Worm (Caenorhabditis elegans) whole organism, mixed stage, embryonic: ENCODE results near the gene prde-1.
A peak's percentile ranks its signal among the peaks of the same experiment; 100 is the strongest.

Experiments used
- M03D4.4 ChIP-seq: sonication (generic microtip); optimal IDR thresholded peaks from 2 replicates; lab custom pipeline; 2017; ENCODE audit warnings: mild to moderate bottlenecking, missing genetic modification characterization, missing compliant biosample characterization
- bed-3 ChIP-seq: fragments of 200-800 bp; sonication (Bioruptor generic); optimal IDR thresholded peaks from 3 replicates; lab custom pipeline; 2018; ENCODE audit warnings: mild to moderate bottlenecking, missing genetic modification characterization, moderate library complexity, missing compliant biosample characterization
- blmp-1 ChIP-seq: fragments of 150-350 bp; optimal IDR thresholded peaks from 2 replicates; lab custom pipeline; 2014; ENCODE audit warnings: missing biosample characterization, missing genetic modification characterization
- ceh-39 ChIP-seq: fragments of 150-350 bp; optimal IDR thresholded peaks from 2 replicates; lab custom pipeline; 2014; ENCODE audit warnings: missing biosample characterization, missing genetic modification characterization
- ceh-43 ChIP-seq: fragments of 200-800 bp; sonication (Bioruptor generic); optimal IDR thresholded peaks from 2 replicates; lab custom pipeline; 2018; ENCODE audit warnings: mild to moderate bottlenecking, missing genetic modification characterization, moderate library complexity, missing compliant biosample characterization
- ceh-83 ChIP-seq: fragments of 200-800 bp; sonication (Bioruptor generic); optimal IDR thresholded peaks from 2 replicates; lab custom pipeline; 2018; ENCODE audit warnings: mild to moderate bottlenecking, missing genetic modification characterization, missing compliant biosample characterization
- ces-1 ChIP-seq: fragments of 150-350 bp; optimal IDR thresholded peaks from 2 replicates; lab custom pipeline; 2014; ENCODE audit warnings: missing biosample characterization, missing genetic modification reagents, missing genetic modification characterization
- cnd-1 ChIP-seq: fragments of 200-800 bp; sonication (Bioruptor generic); optimal IDR thresholded peaks from 2 replicates; lab custom pipeline; 2018; ENCODE audit warnings: mild to moderate bottlenecking, missing genetic modification characterization, missing compliant biosample characterization
- drap-1 ChIP-seq: fragments of 200-800 bp; sonication (Bioruptor generic); optimal IDR thresholded peaks from 3 replicates; lab custom pipeline; 2018; ENCODE audit warnings: mild to moderate bottlenecking, missing genetic modification characterization, missing compliant biosample characterization
- elt-1 ChIP-seq: sonication (generic microtip); optimal IDR thresholded peaks from 2 replicates; lab custom pipeline; 2017; ENCODE audit warnings: missing genetic modification characterization, mild to moderate bottlenecking, missing compliant biosample characterization, antibody characterized with exemption, moderate library complexity, borderline replicate concordance; ENCODE audit not compliant: insufficient read depth
- elt-3 ChIP-seq: fragments of 150-350 bp; optimal IDR thresholded peaks from 2 replicates; lab custom pipeline; 2014; ENCODE audit warnings: missing biosample characterization, missing genetic modification characterization
- flh-1 ChIP-seq: fragments of 200-800 bp; sonication (Bioruptor generic); optimal IDR thresholded peaks from 2 replicates; lab custom pipeline; 2018; ENCODE audit warnings: mild to moderate bottlenecking, missing genetic modification characterization, moderate library complexity, missing compliant biosample characterization
- ham-2 ChIP-seq: fragments of 200-800 bp; sonication (Bioruptor generic); optimal IDR thresholded peaks from 2 replicates; lab custom pipeline; 2018; ENCODE audit warnings: mild to moderate bottlenecking, missing genetic modification characterization, missing compliant biosample characterization
- hlh-1 ChIP-seq: fragments of 150-350 bp; optimal IDR thresholded peaks from 2 replicates; lab custom pipeline; 2014; ENCODE audit warnings: missing biosample characterization, missing genetic modification reagents, missing genetic modification characterization
- lin-13 ChIP-seq: fragments of 150-350 bp; optimal IDR thresholded peaks from 2 replicates; lab custom pipeline; 2014; ENCODE audit warnings: missing biosample characterization, missing genetic modification characterization
- lin-32 ChIP-seq: fragments of 200-800 bp; sonication (Bioruptor generic); optimal IDR thresholded peaks from 2 replicates; lab custom pipeline; 2018; ENCODE audit warnings: mild to moderate bottlenecking, missing genetic modification characterization, missing compliant biosample characterization
- lsy-2 ChIP-seq: fragments of 150-350 bp; optimal IDR thresholded peaks from 2 replicates; lab custom pipeline; 2014; ENCODE audit warnings: missing biosample characterization, missing genetic modification characterization
- mab-5 ChIP-seq: fragments of 150-350 bp; optimal IDR thresholded peaks from 2 replicates; lab custom pipeline; 2014; ENCODE audit warnings: missing biosample characterization, missing genetic modification characterization
- mep-1 ChIP-seq: fragments of 150-350 bp; optimal IDR thresholded peaks from 2 replicates; lab custom pipeline; 2017; ENCODE audit warnings: missing biosample characterization, missing genetic modification reagents, missing genetic modification characterization, inconsistent platforms
- mls-2 ChIP-seq: sonication (generic microtip); optimal IDR thresholded peaks from 2 replicates; lab custom pipeline; 2016; ENCODE audit warnings: mild to moderate bottlenecking, missing genetic modification characterization, moderate library complexity, missing compliant biosample characterization
- nhr-12 ChIP-seq: fragments of 150-350 bp; optimal IDR thresholded peaks from 2 replicates; lab custom pipeline; 2014; ENCODE audit warnings: missing biosample characterization, missing genetic modification characterization
- nhr-2 ChIP-seq: fragments of 150-350 bp; optimal IDR thresholded peaks from 2 replicates; lab custom pipeline; 2014; ENCODE audit warnings: missing biosample characterization, missing genetic modification characterization
- nhr-237 ChIP-seq: fragments of 150-350 bp; optimal IDR thresholded peaks from 2 replicates; lab custom pipeline; 2014; ENCODE audit warnings: missing biosample characterization, missing genetic modification characterization
- nhr-28 ChIP-seq: fragments of 150-350 bp; optimal IDR thresholded peaks from 2 replicates; lab custom pipeline; 2014; ENCODE audit warnings: missing biosample characterization, missing genetic modification characterization
- nhr-76 ChIP-seq: sonication (generic microtip); optimal IDR thresholded peaks from 2 replicates; lab custom pipeline; 2017; ENCODE audit warnings: missing biosample characterization, missing genetic modification characterization
- pha-4 ChIP-seq: fragments of 150-350 bp; optimal IDR thresholded peaks from 2 replicates; lab custom pipeline; 2018; ENCODE audit warnings: missing biosample characterization, missing genetic modification reagents, missing genetic modification characterization
- sem-2 ChIP-seq: fragments of 200-800 bp; sonication (Bioruptor generic); optimal IDR thresholded peaks from 2 replicates; lab custom pipeline; 2018; ENCODE audit warnings: mild to moderate bottlenecking, missing genetic modification characterization, missing compliant biosample characterization
- snpc-4 ChIP-seq: fragments of 150-350 bp; optimal IDR thresholded peaks from 2 replicates; lab custom pipeline; 2014; ENCODE audit warnings: missing biosample characterization, missing genetic modification characterization
- sptf-1 ChIP-seq: sonication (generic microtip); optimal IDR thresholded peaks from 2 replicates; lab custom pipeline; 2017; ENCODE audit warnings: mild to moderate bottlenecking, missing genetic modification characterization, moderate library complexity, missing compliant biosample characterization
- tbx-8 ChIP-seq: fragments of 200-800 bp; sonication (Bioruptor generic); optimal IDR thresholded peaks from 2 replicates; lab custom pipeline; 2018; ENCODE audit warnings: mild to moderate bottlenecking, missing genetic modification characterization, moderate library complexity, missing compliant biosample characterization
- unc-120 ChIP-seq: sonication (generic microtip); optimal IDR thresholded peaks from 2 replicates; lab custom pipeline; 2017; ENCODE audit warnings: missing genetic modification characterization, missing compliant biosample characterization; ENCODE audit not compliant: poor library complexity, severe bottlenecking
- unc-39 ChIP-seq: fragments of 150-350 bp; optimal IDR thresholded peaks from 2 replicates; lab custom pipeline; 2014; ENCODE audit warnings: missing biosample characterization, missing genetic modification characterization
- unc-62 ChIP-seq: fragments of 150-350 bp; optimal IDR thresholded peaks from 2 replicates; lab custom pipeline; 2014; ENCODE audit warnings: missing biosample characterization, missing genetic modification reagents, missing genetic modification characterization
- zip-8 ChIP-seq: fragments of 150-350 bp; optimal IDR thresholded peaks from 2 replicates; lab custom pipeline; 2014; ENCODE audit warnings: missing biosample characterization, missing genetic modification characterization
- ztf-11 ChIP-seq: fragments of 150-350 bp; optimal IDR thresholded peaks from 2 replicates; lab custom pipeline; 2014; ENCODE audit warnings: missing biosample characterization, missing genetic modification characterization

prde-1 gene

ce11 chrV:15544898-15545297 lies 6.9 kb downstream of the prde-1 start, which contains the start of gene glb-14:
Gene glb-14, minus strand, starts transcription at chrV:15544994.
- TF ChIP-seq pha-4 (tag; lab: Kevin White, UChicago) (no peak), hlh-1 (tag; lab: Kevin White, UChicago) (no peak), ham-2 (GFP tag; lab: Kevin White, UChicago) (no peak), lsy-2 (tag; lab: Kevin White, UChicago) (no peak), unc-39 (tag; lab: Kevin White, UChicago) (no peak), bed-3 (no peak), elt-1 (tag; lab: Kevin White, UChicago) (no peak), unc-62 (GFP tag; lab: Kevin White, UChicago) (no peak), nhr-12 (tag; lab: Kevin White, UChicago) (no peak), blmp-1 (tag; lab: Kevin White, UChicago) (no peak), zip-8 (tag; lab: Kevin White, UChicago) (no peak), cnd-1 (tag; lab: Kevin White, UChicago) (no peak), sem-2 (GFP tag; lab: Kevin White, UChicago) (no peak), nhr-28 (tag; lab: Kevin White, UChicago) (no peak), drap-1 (GFP tag; lab: Kevin White, UChicago) (no peak), nhr-76 (no peak), mep-1 (tag; lab: Kevin White, UChicago) (no peak), tbx-8 (GFP tag; lab: Kevin White, UChicago) (no peak), nhr-2 (tag; lab: Kevin White, UChicago) (no peak)
- TF ChIP-seq, all 35 proteins: peak for 0

ce11 chrV:15547727-15548126 lies 9.7 kb downstream of the prde-1 start:
- TF ChIP-seq hlh-1 (tag; lab: Kevin White, UChicago) (no peak), drap-1 (GFP tag; lab: Kevin White, UChicago) (peak; percentile 62), sptf-1 (tag; lab: Kevin White, UChicago) (peak; percentile 17), nhr-76 (no peak), nhr-12 (tag; lab: Kevin White, UChicago) (no peak), nhr-28 (tag; lab: Kevin White, UChicago) (no peak)

DNA sequence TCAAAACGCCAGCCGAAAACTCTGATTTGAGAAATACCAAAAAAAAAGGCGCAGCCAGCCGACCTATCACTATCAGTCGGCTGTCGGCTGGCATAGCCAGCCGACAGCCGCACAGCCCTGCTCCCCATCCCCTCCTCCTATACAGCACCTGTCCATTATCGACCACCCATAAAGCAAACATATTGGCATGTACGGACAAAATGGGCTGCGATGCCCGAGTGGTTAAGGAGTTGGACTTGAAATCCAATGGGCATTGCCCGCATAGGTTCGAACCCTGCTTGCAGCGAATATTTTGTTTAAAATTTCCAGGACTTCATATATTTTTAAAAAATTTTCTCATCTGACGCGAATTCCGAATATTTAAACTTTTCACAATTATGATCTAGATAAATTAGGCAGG lies 12.4 kb downstream of the prde-1 start:
- TF ChIP-seq drap-1 (GFP tag; lab: Kevin White, UChicago) = peak; percentile 7
- no peak for TF ChIP-seq elt-1 (tag; lab: Kevin White, UChicago)
- no peak for TF ChIP-seq bed-3
- no peak for TF ChIP-seq blmp-1 (tag; lab: Kevin White, UChicago)
- TF ChIP-seq unc-62 (GFP tag; lab: Kevin White, UChicago) = no peak
- no peak for TF ChIP-seq snpc-4

ce11 chrV:15551642-15552041 lies 13.6 kb downstream of the prde-1 start:
- peak; percentile 91 for TF ChIP-seq M03D4.4 (tag; lab: Kevin White, UChicago)
- peak; percentile 83 for TF ChIP-seq ceh-43 (GFP tag; lab: Kevin White, UChicago)
- TF ChIP-seq ham-2 (GFP tag; lab: Kevin White, UChicago) = peak; percentile 70
- TF ChIP-seq pha-4 (tag; lab: Kevin White, UChicago) = no peak
- peak; percentile 93 for TF ChIP-seq sptf-1 (tag; lab: Kevin White, UChicago)
- no peak for TF ChIP-seq mep-1 (tag; lab: Kevin White, UChicago)
- TF ChIP-seq ceh-39 (tag; lab: Kevin White, UChicago) = no peak
- no peak for TF ChIP-seq nhr-12 (tag; lab: Kevin White, UChicago)
- peak; percentile 77 for TF ChIP-seq sem-2 (GFP tag; lab: Kevin White, UChicago)
- peak; percentile 68 for TF ChIP-seq tbx-8 (GFP tag; lab: Kevin White, UChicago)
- peak; percentile 68 for TF ChIP-seq bed-3
- no peak for TF ChIP-seq zip-8 (tag; lab: Kevin White, UChicago)
- TF ChIP-seq ztf-11 (tag; lab: Kevin White, UChicago) = peak; percentile 23
- TF ChIP-seq nhr-76 = no peak
- no peak for TF ChIP-seq unc-39 (tag; lab: Kevin White, UChicago)
- TF ChIP-seq unc-120 (tag; lab: Kevin White, UChicago) = peak; percentile 74
- TF ChIP-seq flh-1 (GFP tag; lab: Kevin White, UChicago) = peak; percentile 42
- no peak for TF ChIP-seq mab-5 (tag; lab: Kevin White, UChicago)
- TF ChIP-seq elt-3 = no peak
- peak; percentile 19 for TF ChIP-seq nhr-28 (tag; lab: Kevin White, UChicago)
- no peak for TF ChIP-seq nhr-2 (tag; lab: Kevin White, UChicago)
- peak; percentile 30 for TF ChIP-seq ces-1
- TF ChIP-seq mls-2 (tag; lab: Kevin White, UChicago) = peak; percentile 91
- TF ChIP-seq lsy-2 (tag; lab: Kevin White, UChicago) = peak; percentile 19
- TF ChIP-seq blmp-1 (tag; lab: Kevin White, UChicago) = no peak
- TF ChIP-seq elt-1 (tag; lab: Kevin White, UChicago) = no peak
- peak; percentile 6 for TF ChIP-seq lin-13 (tag; lab: Kevin White, UChicago)
- peak; percentile 85 for TF ChIP-seq cnd-1 (tag; lab: Kevin White, UChicago)
- TF ChIP-seq unc-62 (GFP tag; lab: Kevin White, UChicago) = no peak
- TF ChIP-seq lin-32 = peak; percentile 71
- TF ChIP-seq hlh-1 (tag; lab: Kevin White, UChicago) = peak; percentile 19
- no peak for TF ChIP-seq nhr-237 (tag; lab: Kevin White, UChicago)
- peak; percentile 99 for TF ChIP-seq drap-1 (GFP tag; lab: Kevin White, UChicago)
- TF ChIP-seq ceh-83 = peak; percentile 93
